Worm (Caenorhabditis elegans): ENCODE measurements around the gene mdh-1.

DNA sequence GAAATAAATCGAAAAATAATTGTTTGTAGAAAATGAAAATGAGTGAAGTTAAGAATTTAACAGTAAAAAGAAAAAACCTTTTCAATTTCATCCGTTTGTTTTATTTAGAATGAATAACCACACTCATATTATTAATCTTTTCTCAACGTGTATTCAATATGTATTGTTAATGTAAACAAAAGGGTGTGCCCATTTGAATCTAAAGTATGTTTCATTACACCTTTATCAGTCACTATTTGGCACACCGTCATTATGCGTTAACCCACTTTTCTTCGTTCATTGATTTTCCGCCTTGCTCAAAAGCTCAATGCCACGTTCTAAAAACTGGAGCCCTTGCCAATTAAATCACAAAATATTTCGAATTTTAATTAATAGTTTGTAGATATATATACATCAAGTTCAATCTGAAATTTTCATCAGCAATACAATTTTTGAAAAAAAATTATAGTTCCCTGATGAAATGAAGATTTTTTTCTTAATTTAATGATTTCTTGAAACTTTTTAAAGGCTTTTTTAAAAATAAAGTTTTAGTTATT is 49.6 kb upstream of the mdh-1 start, which contains the start of gene K04A8.1:
- TF ChIP-seq nhr-27 (tag; optimal IDR thresholded peaks at IDR 0.05) (no peak), ekl-4 (GFP tag; IDR thresholded peaks at IDR 0.05) (no peak), Y53F4B.3 (GFP tag; IDR thresholded peaks at IDR 0.05) (no peak), rpc-1 (optimal IDR thresholded peaks at IDR 0.05) (no peak), rpc-1 (tag; optimal IDR thresholded peaks at IDR 0.05) (no peak), F49E8.2 (tag; optimal IDR thresholded peaks at IDR 0.05; ENCODE audit: insufficient read depth) (no peak), hlh-12 (tag; optimal IDR thresholded peaks at IDR 0.05) (no peak), attf-6 (GFP tag; IDR thresholded peaks at IDR 0.05) (no peak), snpc-4 (GFP tag; optimal IDR thresholded peaks at IDR 0.05) (no peak), snpc-4 (tag; optimal IDR thresholded peaks at IDR 0.05) (no peak), atf-7 (tag; optimal IDR thresholded peaks at IDR 0.05) (no peak), him-1 (tag; optimal IDR thresholded peaks at IDR 0.05) (no peak), T07F8.4 (tag; optimal IDR thresholded peaks at IDR 0.05) (no peak), nfya-2 (GFP tag; IDR thresholded peaks at IDR 0.05) (no peak), ama-1 (optimal IDR thresholded peaks at IDR 0.05) (no peak), ama-1 (GFP tag; optimal IDR thresholded peaks at IDR 0.05) (no peak)

All from whole organism, young adult.